Worm (Caenorhabditis elegans): ENCODE data around the gene ugt-61.

DNA sequence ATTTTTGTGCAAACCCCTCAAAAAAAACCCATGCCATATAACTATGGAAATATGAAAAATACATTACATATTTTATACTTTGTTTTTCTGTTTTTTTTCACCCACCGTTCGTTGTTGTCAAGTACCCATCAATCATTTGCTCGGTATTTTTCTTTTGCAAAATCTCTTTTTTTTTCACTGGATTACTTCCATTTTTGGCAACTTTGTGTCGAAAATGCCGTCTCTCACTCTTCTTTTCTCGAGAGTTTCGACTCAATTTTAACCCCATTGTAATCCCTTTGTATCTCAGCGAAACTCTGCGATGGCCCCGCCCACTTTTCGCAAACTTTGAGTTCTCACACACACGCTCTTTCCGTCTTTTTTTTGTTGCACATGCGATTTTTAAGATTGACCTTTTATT, 32.9 kb downstream of the ugt-61 start:
- TF ChIP-seq lin-13 (tag; optimal IDR thresholded peaks at IDR 0.05) (no peak), unc-62 (GFP tag; optimal IDR thresholded peaks at IDR 0.05) (no peak), snpc-4 (tag; optimal IDR thresholded peaks at IDR 0.05) (no peak), blmp-1 (tag; optimal IDR thresholded peaks at IDR 0.05) (no peak), ces-1 (GFP tag; optimal IDR thresholded peaks at IDR 0.05) (no peak), mep-1 (tag; optimal IDR thresholded peaks at IDR 0.05) (no peak), ceh-39 (tag; optimal IDR thresholded peaks at IDR 0.05) (no peak), nhr-2 (tag; optimal IDR thresholded peaks at IDR 0.05) (no peak), nhr-237 (tag; optimal IDR thresholded peaks at IDR 0.05) (no peak), nhr-76 (tag; optimal IDR thresholded peaks at IDR 0.05) (no peak), sptf-1 (tag; optimal IDR thresholded peaks at IDR 0.05) (no peak), zip-8 (tag; optimal IDR thresholded peaks at IDR 0.05) (no peak), unc-39 (tag; optimal IDR thresholded peaks at IDR 0.05) (no peak)

Measured in whole organism, mixed stage, embryonic.